Worm (Caenorhabditis elegans) whole organism, early embryonic: ENCODE results near the gene clec-168.

Source experiments
- B0310.2 ChIP-seq: sonication (generic microtip); optimal IDR thresholded peaks from 2 replicates; lab custom pipeline; 2016; ENCODE audit warnings: mild to moderate bottlenecking, missing genetic modification characterization, missing compliant biosample characterization
- F13C5.2 ChIP-seq: sonication (generic microtip); optimal IDR thresholded peaks from 2 replicates; lab custom pipeline; 2017; ENCODE audit warnings: mild to moderate bottlenecking, missing genetic modification characterization, inconsistent platforms, missing compliant biosample characterization
- ama-1 ChIP-seq: fragments of 150-350 bp; optimal IDR thresholded peaks from 2 replicates; lab custom pipeline; 2014
- ceh-13 ChIP-seq: fragments of 200-800 bp; sonication (Bioruptor generic); optimal IDR thresholded peaks from 2 replicates; lab custom pipeline; 2018; ENCODE audit warnings: mild to moderate bottlenecking, missing genetic modification characterization, missing compliant biosample characterization
- flt-1 ChIP-seq: fragments of 200-800 bp; sonication (Bioruptor generic); IDR thresholded peaks from 2 replicates; pipeline ENCODE4 v1.3.6; 2022; ENCODE audit warnings: missing genetic modification characterization, missing compliant biosample characterization
- hmbx-1 ChIP-seq: sonication (generic microtip); optimal IDR thresholded peaks from 2 replicates; lab custom pipeline; 2016; ENCODE audit warnings: mild to moderate bottlenecking, missing genetic modification characterization, missing compliant biosample characterization
- hnd-1 ChIP-seq: sonication (generic microtip); optimal IDR thresholded peaks from 2 replicates; lab custom pipeline; 2016; ENCODE audit warnings: missing genetic modification characterization, missing compliant biosample characterization
- pes-1 ChIP-seq: fragments of 200-800 bp; sonication (Bioruptor generic); IDR thresholded peaks from 2 replicates; pipeline ENCODE4 v1.3.6; 2022; ENCODE audit warnings: missing genetic modification reagents, missing genetic modification characterization, missing compliant biosample characterization
- scrt-1 ChIP-seq: fragments of 200-800 bp; sonication (Bioruptor generic); IDR thresholded peaks from 2 replicates; pipeline ENCODE4 v1.3.6; 2022; ENCODE audit warnings: missing genetic modification characterization, missing compliant biosample characterization
- sea-1 ChIP-seq: fragments of 200-800 bp; sonication (Bioruptor generic); conservative IDR thresholded peaks from 2 replicates; pipeline ENCODE4 v1.3.6; 2022; ENCODE audit warnings: missing genetic modification characterization, missing compliant biosample characterization
- tbx-37 ChIP-seq: fragments of 200-800 bp; sonication (Bioruptor generic); conservative IDR thresholded peaks from 2 replicates; pipeline ENCODE4 v1.3.6; 2022; ENCODE audit warnings: missing genetic modification reagents, missing genetic modification characterization, missing compliant biosample characterization

- no peak for TF ChIP-seq ama-1 (lab: Kevin White, UChicago)
- TF ChIP-seq hnd-1 (tag; lab: Kevin White, UChicago), result no peak
- no peak for TF ChIP-seq pes-1
- TF ChIP-seq scrt-1 (GFP tag; lab: Robert Waterston, UW), result no peak
- no peak for TF ChIP-seq B0310.2 (tag; lab: Kevin White, UChicago)
- no peak for TF ChIP-seq ceh-13 (GFP tag; lab: Kevin White, UChicago)
- no peak for TF ChIP-seq tbx-37 (GFP tag; lab: Robert Waterston, UW)
- no peak for TF ChIP-seq sea-1 (GFP tag; lab: Robert Waterston, UW)
- TF ChIP-seq flt-1 (GFP tag; lab: Robert Waterston, UW), result no peak
- TF ChIP-seq F13C5.2 (tag; lab: Kevin White, UChicago), result no peak
- no peak for TF ChIP-seq hmbx-1 (tag; lab: Kevin White, UChicago)
Observed at ce11 chrIV:1256723-1257122, at the start of gene clec-168.
